Worm (Caenorhabditis elegans) whole organism, L1 larva: ENCODE results near the gene nhr-261.

Experiments used
- C04F5.9 ChIP-seq: sonication (generic microtip); optimal IDR thresholded peaks from 2 replicates; lab custom pipeline; 2016; ENCODE audit warnings: missing genetic modification characterization, missing compliant biosample characterization
- C34B4.2 ChIP-seq: sonication (generic microtip); optimal IDR thresholded peaks from 2 replicates; lab custom pipeline; 2017; ENCODE audit warnings: mild to moderate bottlenecking, missing genetic modification characterization, missing compliant biosample characterization
- aly-2 ChIP-seq: fragments of 150-350 bp; optimal IDR thresholded peaks from 2 replicates; lab custom pipeline; 2014; ENCODE audit warnings: missing biosample characterization, missing genetic modification characterization
- ceh-82 ChIP-seq, 3 experiments: fragments of 150-350 bp in 1 of 3; sonication (generic microtip) in 2 of 3; optimal IDR thresholded peaks; 2 replicates each; lab custom pipeline; 2014 to 2017; ENCODE audit warnings: missing biosample characterization in 3 of 3, missing genetic modification characterization in 3 of 3
- ceh-90 ChIP-seq: sonication (generic microtip); optimal IDR thresholded peaks from 2 replicates; lab custom pipeline; 2016; ENCODE audit warnings: missing genetic modification characterization, missing compliant biosample characterization
- dpl-1 ChIP-seq, 3 experiments: fragments of 150-350 bp in 2 of 3; sonication (generic microtip) in 1 of 3; optimal IDR thresholded peaks; 2 replicates each; lab custom pipeline; 2014 to 2017; ENCODE audit warnings: missing biosample characterization in 3 of 3, missing genetic modification characterization in 3 of 3, missing genetic modification reagents in 3 of 3
- dsc-1 ChIP-seq: sonication (generic microtip); optimal IDR thresholded peaks from 2 replicates; lab custom pipeline; 2016; ENCODE audit warnings: mild to moderate bottlenecking, missing genetic modification characterization, missing compliant biosample characterization
- efl-1 ChIP-seq, 4 experiments: fragments of 150-350 bp; optimal IDR thresholded peaks in 3 of 4; peaks in 1 of 4; 1 replicate in 1 of 4; 2 replicates in 3 of 4; lab custom pipeline; 2014; ENCODE audit warnings: missing biosample characterization in 2 of 4, missing genetic modification characterization in 2 of 4, missing genetic modification reagents in 2 of 4
- egl-27 ChIP-seq, 2 experiments: fragments of 150-350 bp in 1 of 2; sonication (generic microtip); optimal IDR thresholded peaks; 3 replicates each; lab custom pipeline; 2017 to 2018; ENCODE audit warnings: missing biosample characterization in 2 of 2, missing genetic modification characterization in 2 of 2, missing genetic modification reagents in 2 of 2
- elt-3 ChIP-seq, 6 experiments: fragments of 150-350 bp in 1 of 6; sonication (generic microtip); optimal IDR thresholded peaks; 2 replicates each; lab custom pipeline; 2017 to 2018; ENCODE audit warnings: missing biosample characterization in 6 of 6, missing genetic modification characterization in 6 of 6, inconsistent platforms in 1 of 6
- fkh-4 ChIP-seq: sonication (generic microtip); optimal IDR thresholded peaks from 2 replicates; lab custom pipeline; 2016; ENCODE audit warnings: missing compliant biosample characterization, missing genetic modification characterization, borderline replicate concordance
- fos-1 ChIP-seq: fragments of 150-350 bp; optimal IDR thresholded peaks from 2 replicates; lab custom pipeline; 2014; ENCODE audit warnings: missing biosample characterization, missing genetic modification characterization
- grh-1 ChIP-seq: fragments of 200-800 bp; sonication (Bioruptor generic); IDR thresholded peaks from 2 replicates; pipeline ENCODE4 v1.3.6; 2022; ENCODE audit warnings: missing genetic modification reagents, missing genetic modification characterization, missing compliant biosample characterization
- hlh-17 ChIP-seq: fragments of 200-800 bp; sonication (Bioruptor generic); optimal IDR thresholded peaks from 2 replicates; lab custom pipeline; 2018; ENCODE audit warnings: missing genetic modification characterization, mild to moderate bottlenecking, missing compliant biosample characterization, moderate library complexity, borderline replicate concordance
- hlh-4 ChIP-seq: sonication (generic microtip); optimal IDR thresholded peaks from 2 replicates; lab custom pipeline; 2016; ENCODE audit warnings: mild to moderate bottlenecking, missing genetic modification characterization, missing compliant biosample characterization
- hpl-2 ChIP-seq: fragments of 150-350 bp; optimal IDR thresholded peaks from 2 replicates; lab custom pipeline; 2014; ENCODE audit warnings: missing biosample characterization, missing genetic modification reagents, missing genetic modification characterization
- jun-1 ChIP-seq: fragments of 150-350 bp; optimal IDR thresholded peaks from 2 replicates; lab custom pipeline; 2014; ENCODE audit warnings: missing biosample characterization, missing genetic modification reagents, missing genetic modification characterization
- lin-15B ChIP-seq: fragments of 150-350 bp; sonication (generic microtip); optimal IDR thresholded peaks from 3 replicates; lab custom pipeline; 2014; ENCODE audit warnings: missing biosample characterization, missing genetic modification characterization
- lin-39 ChIP-seq: fragments of 150-350 bp; optimal IDR thresholded peaks from 2 replicates; lab custom pipeline; 2014; ENCODE audit warnings: missing biosample characterization, missing genetic modification reagents, missing genetic modification characterization
- lir-3 ChIP-seq: sonication (generic microtip); optimal IDR thresholded peaks from 2 replicates; lab custom pipeline; 2016; ENCODE audit warnings: mild to moderate bottlenecking, missing genetic modification characterization, moderate library complexity, missing compliant biosample characterization; ENCODE audit not compliant: poor library complexity
- lsy-2 ChIP-seq, 2 experiments: fragments of 150-350 bp; optimal IDR thresholded peaks; 2 replicates each; lab custom pipeline; 2014; ENCODE audit warnings: missing biosample characterization in 2 of 2, missing genetic modification characterization in 2 of 2
- mab-9 ChIP-seq: fragments of 200-800 bp; sonication (Bioruptor generic); IDR thresholded peaks from 2 replicates; pipeline ENCODE4 v1.3.6; 2022; ENCODE audit warnings: missing genetic modification reagents, missing genetic modification characterization, missing compliant biosample characterization
- mdl-1 ChIP-seq, 2 experiments: fragments of 150-350 bp; optimal IDR thresholded peaks; 2 replicates each; lab custom pipeline; 2014 to 2017; ENCODE audit warnings: missing biosample characterization in 2 of 2, missing genetic modification characterization in 2 of 2, inconsistent platforms in 1 of 2
- mep-1 ChIP-seq: fragments of 150-350 bp; optimal IDR thresholded peaks from 2 replicates; lab custom pipeline; 2014; ENCODE audit warnings: missing biosample characterization, missing genetic modification characterization
- nhr-12 ChIP-seq: sonication (generic microtip); optimal IDR thresholded peaks from 2 replicates; lab custom pipeline; 2017; ENCODE audit warnings: missing biosample characterization, missing genetic modification characterization
- nhr-47 ChIP-seq: sonication (generic microtip); optimal IDR thresholded peaks from 2 replicates; lab custom pipeline; 2016; ENCODE audit warnings: mild to moderate bottlenecking, missing genetic modification characterization, moderate library complexity, missing compliant biosample characterization
- nhr-71 ChIP-seq: sonication (generic microtip); optimal IDR thresholded peaks from 2 replicates; lab custom pipeline; 2016; ENCODE audit warnings: mild to moderate bottlenecking, missing genetic modification characterization, moderate library complexity, missing compliant biosample characterization
- pag-3 ChIP-seq: sonication (generic microtip); optimal IDR thresholded peaks from 2 replicates; lab custom pipeline; 2017; ENCODE audit warnings: missing genetic modification characterization, mild to moderate bottlenecking, missing compliant biosample characterization, antibody characterized with exemption, borderline replicate concordance; ENCODE audit not compliant: insufficient read depth
- pax-3 ChIP-seq: fragments of 200-800 bp; sonication (Bioruptor generic); optimal IDR thresholded peaks from 2 replicates; lab custom pipeline; 2018; ENCODE audit warnings: mild to moderate bottlenecking, missing genetic modification characterization, moderate library complexity, missing compliant biosample characterization
- snu-23 ChIP-seq: sonication (generic microtip); optimal IDR thresholded peaks from 2 replicates; lab custom pipeline; 2016; ENCODE audit warnings: missing genetic modification characterization, missing compliant biosample characterization
- sox-4 ChIP-seq: sonication (generic microtip); optimal IDR thresholded peaks from 2 replicates; lab custom pipeline; 2016; ENCODE audit warnings: missing genetic modification characterization, missing compliant biosample characterization
- sptf-1 ChIP-seq: fragments of 150-350 bp; optimal IDR thresholded peaks from 2 replicates; lab custom pipeline; 2014; ENCODE audit warnings: missing biosample characterization, missing genetic modification characterization
- sup-37 ChIP-seq: fragments of 200-800 bp; sonication (Bioruptor generic); optimal IDR thresholded peaks from 2 replicates; lab custom pipeline; 2018; ENCODE audit warnings: mild to moderate bottlenecking, missing genetic modification characterization, missing compliant biosample characterization
- tbx-2 ChIP-seq: sonication (generic microtip); optimal IDR thresholded peaks from 2 replicates; lab custom pipeline; 2016; ENCODE audit warnings: missing genetic modification characterization, missing compliant biosample characterization
- tlp-1 ChIP-seq: fragments of 150-350 bp; optimal IDR thresholded peaks from 2 replicates; lab custom pipeline; 2014; ENCODE audit warnings: missing biosample characterization, missing genetic modification characterization
- unc-30 ChIP-seq: sonication (generic microtip); optimal IDR thresholded peaks from 2 replicates; lab custom pipeline; 2017; ENCODE audit warnings: missing biosample characterization, missing genetic modification characterization
- unc-86 ChIP-seq: sonication (generic microtip); optimal IDR thresholded peaks from 2 replicates; lab custom pipeline; 2016; ENCODE audit warnings: missing genetic modification characterization, missing compliant biosample characterization
- xbp-1 ChIP-seq: sonication (generic microtip); optimal IDR thresholded peaks from 2 replicates; lab custom pipeline; 2016; ENCODE audit warnings: missing genetic modification characterization, missing compliant biosample characterization
- zag-1 ChIP-seq: fragments of 150-350 bp; optimal IDR thresholded peaks from 2 replicates; lab custom pipeline; 2014; ENCODE audit warnings: missing biosample characterization, missing genetic modification characterization
- ztf-4 ChIP-seq: fragments of 150-350 bp; optimal IDR thresholded peaks from 2 replicates; lab custom pipeline; 2014; ENCODE audit warnings: missing biosample characterization, missing genetic modification characterization

Gene nhr-261

DNA sequence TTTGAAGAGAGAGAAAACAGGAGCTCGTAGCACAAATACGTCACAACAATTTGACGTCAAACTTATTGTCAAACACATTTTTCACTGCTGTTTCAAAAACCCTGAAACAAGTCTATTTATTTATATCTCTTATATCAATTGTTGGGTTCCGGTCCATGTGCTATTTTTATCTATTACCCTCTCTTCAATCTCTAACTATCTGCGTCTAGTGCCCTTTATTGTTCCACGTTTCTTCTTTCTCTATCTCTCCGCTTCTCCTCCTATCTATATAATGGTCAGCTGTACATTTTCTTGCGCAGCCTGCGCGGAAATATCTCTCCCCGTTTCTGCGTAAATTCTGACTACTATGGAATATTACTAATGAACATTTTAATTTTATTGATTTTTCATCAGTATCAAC is 32.4 kb upstream of the nhr-261 start (continued):
- TF ChIP-seq fkh-4 (no peak), sptf-1 (tag; lab: Kevin White, UChicago) (no peak), lir-3 (tag; lab: Kevin White, UChicago) (peak; percentile 58), hpl-2 (GFP tag; lab: Kevin White, UChicago) (no peak), efl-1 (optimal IDR thresholded peaks at IDR 0.05; lab: Kevin White, UChicago) (peak; percentile 56 to 62), efl-1 (GFP tag; optimal IDR thresholded peaks at IDR 0.05 in 1 of 2; lab: Kevin White, UChicago) (peak; percentile 32 to 49), sox-4 (tag; lab: Kevin White, UChicago) (no peak), tbx-2 (tag; lab: Kevin White, UChicago) (peak; percentile 55), dsc-1 (tag; lab: Kevin White, UChicago) (peak; percentile 1), aly-2 (tag; lab: Kevin White, UChicago) (no peak), dpl-1 (GFP tag; optimal IDR thresholded peaks at IDR 0.05; lab: Kevin White, UChicago) (peak; percentile 24 to 43 (median 31)), snu-23 (GFP tag; lab: Kevin White, UChicago) (peak; percentile 68), pax-3 (tag; lab: Kevin White, UChicago) (no peak), nhr-12 (no peak), ceh-90 (tag; lab: Kevin White, UChicago) (no peak), xbp-1 (peak; percentile 47), lsy-2 (tag; optimal IDR thresholded peaks at IDR 0.05; lab: Kevin White, UChicago) (peak; percentile 37 to 67), hlh-17 (GFP tag; lab: Kevin White, UChicago) (no peak), nhr-47 (tag; lab: Kevin White, UChicago) (peak; percentile 52)

DNA sequence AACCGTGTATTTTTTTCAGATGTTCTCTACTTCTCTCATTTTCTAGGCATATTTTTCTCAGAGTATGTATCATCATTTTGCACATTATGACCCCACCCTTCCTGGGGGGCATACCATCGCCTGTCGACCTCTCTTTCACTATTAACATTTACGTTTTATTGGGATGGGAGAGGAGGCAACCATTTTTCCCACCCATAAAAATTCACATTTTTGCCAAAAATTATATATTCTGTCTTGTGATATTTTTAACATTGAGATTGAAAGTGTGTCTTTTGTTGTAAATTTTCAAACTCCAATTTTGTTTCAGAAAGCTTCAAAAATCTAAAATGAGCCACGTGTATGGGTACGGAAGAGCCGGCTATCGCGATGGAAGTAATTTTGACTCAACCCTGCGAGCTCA is 30.2 kb upstream of the nhr-261 start, which contains the start of gene F53C3.7:
TSS of gene F53C3.7 (plus strand) at position 301 of the 400 bp plus-strand sequence.
- TF ChIP-seq nhr-71 (tag; lab: Kevin White, UChicago), result no peak
- no peak for TF ChIP-seq mep-1 (tag; lab: Kevin White, UChicago)
- no peak for TF ChIP-seq elt-3 (tag; optimal IDR thresholded peaks at IDR 0.05; lab: Kevin White, UChicago)
- no peak for TF ChIP-seq hlh-4 (tag; lab: Kevin White, UChicago)
- TF ChIP-seq nhr-47 (tag; lab: Kevin White, UChicago), result no peak
- no peak for TF ChIP-seq lin-39
- TF ChIP-seq pag-3 (tag; lab: Kevin White, UChicago), result no peak
- no peak for TF ChIP-seq tbx-2 (tag; lab: Kevin White, UChicago)
- TF ChIP-seq egl-27 (tag; optimal IDR thresholded peaks at IDR 0.05; lab: Kevin White, UChicago), result no peak
- TF ChIP-seq ceh-82 (tag; optimal IDR thresholded peaks at IDR 0.05; lab: Kevin White, UChicago), result no peak
- no peak for TF ChIP-seq xbp-1
- no peak for TF ChIP-seq ceh-90 (tag; lab: Kevin White, UChicago)
- no peak for TF ChIP-seq unc-30
- no peak for TF ChIP-seq C34B4.2 (tag; lab: Kevin White, UChicago)
- no peak for TF ChIP-seq unc-86 (tag; lab: Kevin White, UChicago)

DNA sequence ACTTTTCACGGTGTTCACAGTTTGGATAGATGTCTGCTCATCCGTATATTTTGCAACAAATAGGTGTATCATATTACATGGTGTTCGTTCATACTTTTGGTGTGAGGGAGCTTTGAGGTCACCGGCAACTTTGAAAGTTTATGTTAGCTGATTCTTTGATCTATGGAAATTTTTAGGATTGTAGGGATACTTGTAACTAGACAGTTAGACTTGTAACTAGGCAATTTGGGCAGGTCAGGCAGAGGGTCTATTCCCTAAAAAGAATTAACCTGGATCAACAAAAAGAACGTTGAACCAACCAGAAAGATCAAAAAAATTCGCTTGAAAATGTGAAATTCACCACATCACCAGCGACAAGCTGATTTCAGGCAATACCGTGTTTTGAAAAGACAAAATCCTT is 29.4 kb upstream of the nhr-261 start:
- TF ChIP-seq zag-1 (tag; lab: Kevin White, UChicago) (no peak), mdl-1 (tag; optimal IDR thresholded peaks at IDR 0.05; lab: Kevin White, UChicago) (no peak), tlp-1 (no peak), ztf-4 (tag; lab: Kevin White, UChicago) (no peak), lin-39 (no peak), jun-1 (tag; lab: Kevin White, UChicago) (no peak), C34B4.2 (tag; lab: Kevin White, UChicago) (no peak), hlh-17 (GFP tag; lab: Kevin White, UChicago) (no peak)

DNA sequence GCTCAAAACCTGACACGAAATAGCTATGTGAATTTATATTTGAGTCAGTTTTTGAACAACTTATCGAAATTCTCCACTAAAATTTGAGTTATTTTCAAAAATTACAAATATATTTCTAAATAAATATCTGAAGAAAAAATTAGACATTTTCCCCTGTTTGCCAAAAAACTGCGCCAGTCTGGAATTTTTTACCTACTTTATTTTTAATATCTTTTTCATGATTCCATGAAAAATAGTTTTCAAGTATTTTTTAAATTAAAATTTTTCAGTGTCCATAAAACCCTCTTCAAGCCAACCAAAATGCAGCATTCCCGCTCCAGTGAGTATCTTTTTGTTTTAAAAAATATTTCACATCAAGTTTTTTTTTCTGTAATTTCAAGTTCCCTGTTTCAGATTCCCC is 26.6 kb upstream of the nhr-261 start, which contains the start of gene F53C3.8:
TSS of gene F53C3.8 (plus strand) at position 301 of the 400 bp plus-strand sequence.
- no peak for TF ChIP-seq grh-1 (GFP tag; lab: Robert Waterston, UW)
- no peak for TF ChIP-seq lin-39
- no peak for TF ChIP-seq C04F5.9 (tag; lab: Kevin White, UChicago)
- no peak for TF ChIP-seq sup-37 (GFP tag; lab: Kevin White, UChicago)
- no peak for TF ChIP-seq mdl-1 (tag; optimal IDR thresholded peaks at IDR 0.05; lab: Kevin White, UChicago)
- no peak for TF ChIP-seq mab-9
- TF ChIP-seq fos-1 (tag; lab: Kevin White, UChicago), result no peak
- TF ChIP-seq lin-15B (tag; lab: Kevin White, UChicago), result no peak
- TF ChIP-seq zag-1 (tag; lab: Kevin White, UChicago), result no peak
